In the genomic region with DNA sequence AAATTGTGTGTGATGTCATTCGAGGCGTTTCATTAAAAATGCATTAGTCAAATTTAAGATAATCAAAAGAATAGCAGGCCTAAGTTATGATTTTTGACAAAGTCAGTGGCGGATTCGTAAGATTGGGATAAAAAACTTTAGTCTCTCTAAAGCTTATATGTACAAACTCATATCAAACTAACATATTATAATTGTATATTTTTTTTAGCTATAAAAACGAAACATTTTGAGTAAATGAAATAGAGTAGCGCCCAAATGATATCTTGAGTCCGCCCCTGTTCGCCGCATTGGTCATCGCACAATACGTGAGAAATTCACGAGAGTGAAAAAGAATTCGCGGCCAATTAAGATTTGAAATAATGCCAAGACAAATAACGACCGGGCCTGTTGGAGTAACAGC, we compare ENCODE assay signal across 5 fruit fly cellular contexts.
TF ChIP-seq lines count a peak whose summit lies in the region.

No protein-coding gene starts in this region.

- TF ChIP-seq CTCF in whole organism, embryonic (GFP tag; optimal IDR thresholded peaks at IDR 0.05; lab: Kevin White, UChicago), result no peak

TF ChIP-seq in whole organism, adult, 20 proteins besides CTCF, POLR2A, EP300 and RAD21:
- TF ChIP-seq bab1 (GFP tag; optimal IDR thresholded peaks at IDR 0.05; lab: Kevin White, UChicago), result peak; percentile 5
- TF ChIP-seq CG1620 (GFP tag; optimal IDR thresholded peaks at IDR 0.05; lab: Kevin White, UChicago), result no peak

TF ChIP-seq in whole organism, embryonic, 481 proteins besides CTCF, POLR2A, EP300 and RAD21 (continues in another document):
- TF ChIP-seq Dp (GFP tag; optimal IDR thresholded peaks at IDR 0.05; lab: Kevin White, UChicago) (no peak), Chrac-16 (GFP tag; optimal IDR thresholded peaks at IDR 0.05; lab: Kevin White, UChicago) (peak; percentile 46), CG14667 (GFP tag; IDR thresholded peaks at IDR 0.05; lab: Robert Waterston, UW) (peak; percentile 71), crc (GFP tag; optimal IDR thresholded peaks at IDR 0.05; lab: Kevin White, UChicago) (no peak), CG33213 (GFP tag; optimal IDR thresholded peaks at IDR 0.05; lab: Kevin White, UChicago) (no peak), HLH3B (GFP tag; IDR thresholded peaks at IDR 0.05; lab: Robert Waterston, UW) (peak; percentile 72), az2 (GFP tag; optimal IDR thresholded peaks at IDR 0.05; lab: Kevin White, UChicago) (peak; percentile 35), CG30403 (GFP tag; optimal IDR thresholded peaks at IDR 0.05; lab: Kevin White, UChicago) (peak; percentile 55), CG6791 (GFP tag; IDR thresholded peaks at IDR 0.05; lab: Robert Waterston, UW; ENCODE audit: partially characterized antibody) (no peak), dpn (GFP tag; optimal IDR thresholded peaks at IDR 0.05; lab: Kevin White, UChicago) (peak in 1 of 2 experiments; percentile 61), Oli (tag; optimal IDR thresholded peaks at IDR 0.05; lab: Kevin White, UChicago) (peak; percentile 47), zen (tag; optimal IDR thresholded peaks at IDR 0.05; lab: Kevin White, UChicago) (no peak), CG10959 (GFP tag; IDR thresholded peaks at IDR 0.05; lab: Robert Waterston, UW) (no peak), Max (GFP tag; optimal IDR thresholded peaks at IDR 0.05; lab: Kevin White, UChicago) (no peak), Ets65A (GFP tag; lab: Kevin White, UChicago) (no peak), sens (GFP tag; lab: Kevin White, UChicago) (peak; percentile 56), slbo (GFP tag; IDR thresholded peaks at IDR 0.05; lab: Robert Waterston, UW) (peak; percentile 81), ken (GFP tag; IDR thresholded peaks at IDR 0.05; lab: Robert Waterston, UW) (no peak), CG18619 (GFP tag; optimal IDR thresholded peaks at IDR 0.05; lab: Kevin White, UChicago) (peak; percentile 19), pnt (GFP tag; optimal IDR thresholded peaks at IDR 0.05; lab: Kevin White, UChicago) (no peak), Dbx (GFP tag; IDR thresholded peaks at IDR 0.05; lab: Robert Waterston, UW) (peak; percentile 81; the same call in 2 of the 3 replicates), CG9876 (GFP tag; optimal IDR thresholded peaks at IDR 0.05; lab: Kevin White, UChicago) (no peak)

TF ChIP-seq in whole organism, prepupa, 60 proteins besides CTCF, POLR2A, EP300 and RAD21 (continues in another document):
- TF ChIP-seq esn (GFP tag; optimal IDR thresholded peaks at IDR 0.05; lab: Kevin White, UChicago) (peak; percentile 78), lz (GFP tag; optimal IDR thresholded peaks at IDR 0.05; lab: Kevin White, UChicago) (peak; percentile 71), Met (GFP tag; optimal IDR thresholded peaks at IDR 0.05; lab: Kevin White, UChicago) (peak; percentile 74), svp (GFP tag; lab: Kevin White, UChicago) (peak; percentile 85), Smox (GFP tag; optimal IDR thresholded peaks at IDR 0.05; lab: Kevin White, UChicago) (no peak), Gug (GFP tag; IDR thresholded peaks at IDR 0.05; lab: Robert Waterston, UW) (0 out of 2 replicates have a peak, but pooled peaks have one; percentile 22), Blimp-1 (GFP tag; optimal IDR thresholded peaks at IDR 0.05; lab: Kevin White, UChicago) (peak; percentile 28), salr (GFP tag; optimal IDR thresholded peaks at IDR 0.05; lab: Kevin White, UChicago) (peak in 1 of 2 experiments; percentile 25), Sox14 (GFP tag; optimal IDR thresholded peaks at IDR 0.05; lab: Kevin White, UChicago) (peak; percentile 1), Eip78C (GFP tag; lab: Kevin White, UChicago) (peak; percentile 78), CG4318 (GFP tag; optimal IDR thresholded peaks at IDR 0.05; lab: Kevin White, UChicago) (no peak), CG6276 (GFP tag; optimal IDR thresholded peaks at IDR 0.05; lab: Kevin White, UChicago) (no peak), eg (GFP tag; IDR thresholded peaks at IDR 0.05; lab: Robert Waterston, UW) (peak; percentile 63; the same call in 2 of the 3 replicates), CG1621 (tag; optimal IDR thresholded peaks at IDR 0.05; lab: Kevin White, UChicago) (no peak), CG10631 (GFP tag; optimal IDR thresholded peaks at IDR 0.05; lab: Kevin White, UChicago) (peak; percentile 54), acj6 (GFP tag; optimal IDR thresholded peaks at IDR 0.05; lab: Kevin White, UChicago) (no peak), Hr38 (GFP tag; optimal IDR thresholded peaks at IDR 0.05; lab: Kevin White, UChicago) (no peak), Sox15 (GFP tag; optimal IDR thresholded peaks at IDR 0.05; lab: Kevin White, UChicago) (peak; percentile 36), ss (GFP tag; optimal IDR thresholded peaks at IDR 0.05; lab: Kevin White, UChicago) (peak in 1 of 2 experiments; percentile 26), Hr4 (GFP tag; optimal IDR thresholded peaks at IDR 0.05; lab: Kevin White, UChicago) (no peak), vri (GFP tag; optimal IDR thresholded peaks at IDR 0.05; lab: Kevin White, UChicago) (peak; percentile 39), CG15336 (GFP tag; IDR thresholded peaks at IDR 0.05; lab: Robert Waterston, UW) (no peak)

TF ChIP-seq in whole organism, pupa, 21 proteins besides CTCF, POLR2A, EP300 and RAD21:
- TF ChIP-seq CG9948 (tag; optimal IDR thresholded peaks at IDR 0.05; lab: Kevin White, UChicago) (peak; percentile 27), D1 (tag; optimal IDR thresholded peaks at IDR 0.05; lab: Kevin White, UChicago) (no peak), Pif1A (GFP tag; optimal IDR thresholded peaks at IDR 0.05; lab: Kevin White, UChicago) (no peak), Pif1B (GFP tag; optimal IDR thresholded peaks at IDR 0.05; lab: Kevin White, UChicago) (peak; percentile 56), CG10348 (GFP tag; IDR thresholded peaks at IDR 0.05; lab: Robert Waterston, UW) (no peak), CG14655 (GFP tag; optimal IDR thresholded peaks at IDR 0.05; lab: Kevin White, UChicago) (no peak), CG12605 (GFP tag; IDR thresholded peaks at IDR 0.05; lab: Robert Waterston, UW) (no peak), fd96Ca (GFP tag; IDR thresholded peaks at IDR 0.05; lab: Robert Waterston, UW) (no peak), Snoo (tag; optimal IDR thresholded peaks at IDR 0.05; lab: Kevin White, UChicago) (peak; percentile 54), EcR (GFP tag; optimal IDR thresholded peaks at IDR 0.05; lab: Kevin White, UChicago) (no peak), CG8301 (tag; optimal IDR thresholded peaks at IDR 0.05; lab: Kevin White, UChicago) (no peak), CG8159 (tag; optimal IDR thresholded peaks at IDR 0.05; lab: Kevin White, UChicago) (no peak), Ets98B (GFP tag; IDR thresholded peaks at IDR 0.05; lab: Robert Waterston, UW) (no peak), CG13204 (GFP tag; optimal IDR thresholded peaks at IDR 0.05; lab: Kevin White, UChicago) (no peak), gl (tag; optimal IDR thresholded peaks at IDR 0.05; lab: Kevin White, UChicago) (no peak), CG32121 (GFP tag; IDR thresholded peaks at IDR 0.05; lab: Robert Waterston, UW) (no peak; the same call in 1 of the 2 replicates), CG17806 (tag; optimal IDR thresholded peaks at IDR 0.05; lab: Kevin White, UChicago) (peak; percentile 38), CG34367 (tag; optimal IDR thresholded peaks at IDR 0.05; lab: Kevin White, UChicago) (peak; percentile 1), CG15710 (tag; optimal IDR thresholded peaks at IDR 0.05; lab: Kevin White, UChicago) (peak; percentile 48), rn (GFP tag; IDR thresholded peaks at IDR 0.05; lab: Robert Waterston, UW) (no peak), CG4496 (GFP tag; IDR thresholded peaks at IDR 0.05; lab: Robert Waterston, UW) (0 out of 3 replicates have a peak, but pooled peaks have one; percentile 55)

TF ChIP-seq in whole organism, wandering third instar larva, 38 proteins besides CTCF, POLR2A, EP300 and RAD21 (continues in another document):
- no peak for TF ChIP-seq Dif (GFP tag; optimal IDR thresholded peaks at IDR 0.05; lab: Kevin White, UChicago; ENCODE audit: partially characterized antibody)
- TF ChIP-seq CG9705 (GFP tag; optimal IDR thresholded peaks at IDR 0.05; lab: Kevin White, UChicago), result peak; percentile 50
- no peak for TF ChIP-seq Abd-B (GFP tag; optimal IDR thresholded peaks at IDR 0.05; lab: Kevin White, UChicago)
- peak; percentile 72 for TF ChIP-seq dmrt93B (GFP tag; optimal IDR thresholded peaks at IDR 0.05; lab: Kevin White, UChicago)
- TF ChIP-seq Hr78 (GFP tag; optimal IDR thresholded peaks at IDR 0.05; lab: Kevin White, UChicago), result no peak
- peak; percentile 65 for TF ChIP-seq ey (GFP tag; optimal IDR thresholded peaks at IDR 0.05; lab: Kevin White, UChicago)
- TF ChIP-seq Rel (GFP tag; optimal IDR thresholded peaks at IDR 0.05; lab: Kevin White, UChicago), result no peak
- TF ChIP-seq Rel (tag; optimal IDR thresholded peaks at IDR 0.05; lab: Kevin White, UChicago), result peak; percentile 19
- no peak for TF ChIP-seq brk (GFP tag; optimal IDR thresholded peaks at IDR 0.05; lab: Kevin White, UChicago)
- no peak for TF ChIP-seq CG32264 (GFP tag; optimal IDR thresholded peaks at IDR 0.05; lab: Kevin White, UChicago)
- TF ChIP-seq Jra (GFP tag; optimal IDR thresholded peaks at IDR 0.05; lab: Kevin White, UChicago), result no peak
- TF ChIP-seq HLH106 (tag; optimal IDR thresholded peaks at IDR 0.05; lab: Kevin White, UChicago), result peak; percentile 87
- peak; percentile 66 for TF ChIP-seq sage (GFP tag; optimal IDR thresholded peaks at IDR 0.05; lab: Kevin White, UChicago)
- no peak for TF ChIP-seq Dfd (GFP tag; optimal IDR thresholded peaks at IDR 0.05; lab: Kevin White, UChicago)
- TF ChIP-seq dl (GFP tag; optimal IDR thresholded peaks at IDR 0.05; lab: Kevin White, UChicago; ENCODE audit: insufficient read depth in 1 of 2, partially characterized antibody in 2 of 2), result no peak
- no peak for TF ChIP-seq GATAd (GFP tag; optimal IDR thresholded peaks at IDR 0.05; lab: Kevin White, UChicago)
- TF ChIP-seq Myc (optimal IDR thresholded peaks at IDR 0.05; lab: Kevin White, UChicago), result no peak
- TF ChIP-seq br (GFP tag; optimal IDR thresholded peaks at IDR 0.05; lab: Kevin White, UChicago), result peak; percentile 56
- TF ChIP-seq foxo (GFP tag; optimal IDR thresholded peaks at IDR 0.05; lab: Kevin White, UChicago), result peak in 1 of 2 experiments; percentile 77
- no peak for TF ChIP-seq tai (GFP tag; optimal IDR thresholded peaks at IDR 0.05; lab: Kevin White, UChicago)
- TF ChIP-seq h (GFP tag; optimal IDR thresholded peaks at IDR 0.05; lab: Kevin White, UChicago), result peak; percentile 75
- no peak for TF ChIP-seq jim (GFP tag; optimal IDR thresholded peaks at IDR 0.05; lab: Kevin White, UChicago)
- no peak for TF ChIP-seq sv (GFP tag; optimal IDR thresholded peaks at IDR 0.05; lab: Kevin White, UChicago)
- peak; percentile 79 for TF ChIP-seq rgr (GFP tag; optimal IDR thresholded peaks at IDR 0.05; lab: Kevin White, UChicago)
- peak; percentile 59 for TF ChIP-seq OdsH (GFP tag; optimal IDR thresholded peaks at IDR 0.05; lab: Kevin White, UChicago)
- TF ChIP-seq fru (GFP tag; optimal IDR thresholded peaks at IDR 0.05; lab: Kevin White, UChicago), result peak; percentile 73
- TF ChIP-seq Hr83 (GFP tag; optimal IDR thresholded peaks at IDR 0.05; lab: Kevin White, UChicago; ENCODE audit: poor library complexity, severe bottlenecking), result no peak
- no peak for TF ChIP-seq pan (optimal IDR thresholded peaks at IDR 0.05; lab: Kevin White, UChicago)
- TF ChIP-seq usp (GFP tag; optimal IDR thresholded peaks at IDR 0.05; lab: Kevin White, UChicago), result no peak
